Worm (Caenorhabditis elegans): ENCODE data around the gene smut-1.
"Not testable (repeated sequence)": the region's sequence is repeated elsewhere in the genome, so short reads cannot be mapped to it uniquely, and the experiment has no call there.

Gene smut-1

ce11 chrV:6096559-6097155, at the start of gene smut-1:
TSS of gene smut-1 (plus strand) at chrV:6097105.
- TF ChIP-seq unc-62 (GFP tag; optimal IDR thresholded peaks at IDR 0.05) = no peak

DNA sequence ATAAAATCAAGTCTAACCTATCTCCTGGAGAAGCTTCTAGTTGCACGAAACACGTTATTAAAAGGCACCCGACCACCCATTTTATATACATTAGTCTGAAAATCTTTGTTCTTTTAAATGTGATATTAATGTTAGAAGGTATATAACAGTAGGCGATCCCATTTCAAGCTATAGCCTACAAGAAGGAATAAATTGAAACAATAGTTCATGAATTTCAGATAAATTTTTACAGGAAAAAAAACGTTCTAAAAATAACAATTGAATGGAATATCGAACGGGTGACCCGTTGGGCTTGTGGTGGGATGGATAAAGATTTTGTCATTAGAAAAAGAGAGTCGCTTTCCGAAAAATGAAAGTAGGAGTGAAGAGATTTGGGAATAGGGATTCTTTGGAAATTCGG, 49.1 kb upstream of the smut-1 start, which contains the start of gene pgap-3:
Gene pgap-3, minus strand, starts transcription at position 101 of the 400 bp plus-strand sequence.
- no peak for TF ChIP-seq unc-62 (GFP tag; optimal IDR thresholded peaks at IDR 0.05)

ce11 chrV:6051159-6051558, 45.7 kb upstream of the smut-1 start, which contains the start of gene jamp-1:
TSS of gene jamp-1 (minus strand) at chrV:6051259.
- TF ChIP-seq unc-62 (GFP tag; optimal IDR thresholded peaks at IDR 0.05) = no peak

- TF ChIP-seq unc-62 (GFP tag; optimal IDR thresholded peaks at IDR 0.05) = no peak
Observed at ce11 chrV:6053188-6053687, 43.7 kb upstream of the smut-1 start, which contains the start of gene seip-1. TSS of gene seip-1 (minus strand) at chrV:6053238.

ce11 chrV:6055289-6055688, 41.6 kb upstream of the smut-1 start, which contains the start of gene srd-20:
TSS of gene srd-20 (plus strand) at chrV:6055589.
- TF ChIP-seq unc-62 (GFP tag; optimal IDR thresholded peaks at IDR 0.05) = no peak

- TF ChIP-seq unc-62 (GFP tag; optimal IDR thresholded peaks at IDR 0.05) = no peak
Observed at ce11 chrV:6063330-6063729, 33.6 kb upstream of the smut-1 start, which contains the start of gene Y38A10A.2. TSS of gene Y38A10A.2 (minus strand) at chrV:6063430.

ce11 chrV:6067112-6067511, 29.8 kb upstream of the smut-1 start, which contains the start of gene srh-10:
TSS of gene srh-10 (minus strand) at chrV:6067140.
- TF ChIP-seq unc-62 (GFP tag; optimal IDR thresholded peaks at IDR 0.05) = no peak

- TF ChIP-seq unc-62 (GFP tag; optimal IDR thresholded peaks at IDR 0.05) = not testable (repeated sequence)
Observed at ce11 chrV:6069968-6070367, 26.9 kb upstream of the smut-1 start, which contains the start of gene fbxa-214. TSS of gene fbxa-214 (minus strand) at chrV:6070068.

DNA sequence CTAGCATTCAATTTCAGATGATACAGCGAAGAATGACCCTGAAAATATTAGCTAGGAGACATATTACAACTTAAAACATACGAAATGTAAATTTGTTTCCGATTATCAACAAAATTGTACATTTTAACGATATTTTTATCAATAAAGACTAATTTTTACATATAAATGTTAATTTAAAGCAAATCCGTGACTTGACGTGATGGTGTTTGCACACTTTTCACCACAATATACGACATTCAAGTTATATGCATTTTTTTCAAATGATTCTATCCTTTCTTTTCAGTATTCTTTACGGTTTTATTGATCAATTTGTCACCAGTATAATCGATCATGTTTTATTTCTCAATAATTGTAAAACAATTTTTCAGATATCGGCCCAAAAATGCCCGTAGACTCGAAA, 1.1 kb upstream of the smut-1 start, which contains the start of gene Y38A10A.7:
Gene Y38A10A.7, plus strand, starts transcription at position 369 of the 400 bp plus-strand sequence.
- TF ChIP-seq unc-62 (GFP tag; optimal IDR thresholded peaks at IDR 0.05) = no peak

ce11 chrV:6098755-6099155, 1.9 kb downstream of the smut-1 start:
- TF ChIP-seq unc-62 (GFP tag; optimal IDR thresholded peaks at IDR 0.05) = no peak

DNA sequence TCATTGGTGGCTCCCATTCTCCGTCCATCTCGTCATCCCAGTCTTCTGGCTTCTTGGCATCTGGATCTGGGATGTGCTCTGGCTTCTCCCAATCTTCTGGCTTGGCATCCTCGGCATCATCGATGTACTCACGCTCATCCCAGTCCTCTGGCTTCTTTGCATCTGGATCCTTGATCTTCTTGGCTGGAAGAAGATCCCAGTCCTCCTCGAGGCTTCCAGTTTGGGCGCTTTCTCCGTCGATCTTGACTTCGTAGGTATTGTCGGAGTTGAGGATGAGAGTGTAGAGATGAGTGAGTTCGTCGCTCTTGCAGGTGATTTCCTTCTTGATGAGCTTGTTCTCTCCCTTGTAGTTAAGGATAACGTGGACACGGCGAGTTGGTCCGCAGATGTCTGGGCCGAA, 2.7 kb downstream of the smut-1 start:
- no peak for TF ChIP-seq unc-62 (GFP tag; optimal IDR thresholded peaks at IDR 0.05)

DNA sequence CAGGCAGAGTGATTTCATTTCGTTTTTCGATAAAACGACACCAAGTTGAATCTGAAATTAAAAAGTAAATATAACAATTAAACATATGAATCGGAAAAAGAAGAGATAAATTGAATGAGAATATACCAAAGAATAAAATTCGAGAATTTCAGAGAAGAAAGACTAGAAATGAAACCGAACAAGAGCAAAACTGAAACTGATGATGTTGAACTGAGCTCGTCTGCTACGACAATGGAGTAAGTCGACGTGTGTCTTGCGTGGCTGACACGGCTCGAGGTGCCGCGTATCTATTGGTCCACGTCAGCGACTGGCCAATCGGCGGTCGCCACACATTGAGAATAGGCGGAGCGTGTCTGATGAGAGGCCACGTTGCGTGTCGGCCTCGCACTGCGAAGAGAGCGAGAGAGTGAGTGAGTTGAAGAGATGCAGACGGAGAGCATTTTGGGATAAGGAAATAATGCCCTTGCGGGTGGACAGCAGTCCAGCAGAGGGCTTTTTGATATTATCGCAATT, 3.6 kb downstream of the smut-1 start, which contains the start of gene crt-1:
Gene crt-1, minus strand, starts transcription at position 51 of the 513 bp plus-strand sequence.
- TF ChIP-seq unc-62 (GFP tag; optimal IDR thresholded peaks at IDR 0.05) = no peak

DNA sequence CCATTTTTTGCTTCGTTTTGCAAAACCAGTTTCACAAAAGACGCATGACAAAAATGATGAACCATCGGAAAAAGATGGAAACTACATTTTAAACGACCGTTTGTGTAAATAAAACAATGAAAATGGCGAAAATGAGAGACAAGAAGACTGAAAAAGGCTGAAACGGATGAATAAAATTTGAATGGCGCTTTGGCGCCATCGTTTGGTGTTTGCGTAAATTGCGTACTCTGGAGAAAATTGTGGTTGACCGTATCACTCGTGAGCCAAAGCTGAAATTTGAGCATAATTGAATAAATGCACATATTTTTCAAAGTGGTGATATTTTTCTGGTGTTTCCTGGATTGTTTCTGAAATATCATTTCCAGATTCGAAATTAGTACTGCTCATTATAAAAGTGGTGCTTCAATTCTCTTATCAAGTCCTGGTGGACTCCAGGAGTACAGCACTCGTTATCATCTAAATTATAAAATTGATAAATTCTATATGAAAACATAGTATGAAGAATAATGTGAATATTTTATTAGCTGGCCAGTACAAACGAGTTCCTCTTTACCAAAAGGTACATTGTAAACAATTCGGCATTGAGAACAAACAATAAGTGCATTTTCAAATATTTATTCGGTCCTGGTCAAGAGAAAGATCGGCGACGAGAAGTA, 4.5 kb downstream of the smut-1 start:
- TF ChIP-seq unc-62 (GFP tag; optimal IDR thresholded peaks at IDR 0.05) = no peak

DNA sequence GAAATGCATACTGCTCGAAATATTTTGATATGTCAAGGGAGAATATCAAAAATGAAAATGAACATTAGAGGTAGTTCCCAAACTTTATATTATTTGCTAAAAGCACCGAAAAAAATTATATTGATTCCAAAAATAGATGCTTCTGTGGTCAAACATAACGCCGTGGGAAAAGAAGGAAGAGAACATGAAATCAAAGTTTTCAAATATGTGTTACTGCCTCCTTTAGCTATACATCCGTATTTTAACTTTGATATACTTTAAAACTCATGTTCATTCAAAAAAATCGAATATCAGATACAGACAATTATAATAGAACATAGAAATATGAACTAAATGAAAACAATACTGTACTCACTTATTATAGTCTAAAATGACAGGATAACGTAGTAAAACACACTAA, 6.5 kb downstream of the smut-1 start, which contains the start of gene Y38A10A.11:
Gene Y38A10A.11, minus strand, starts transcription at position 101 of the 400 bp plus-strand sequence.
- no peak for TF ChIP-seq unc-62 (GFP tag; optimal IDR thresholded peaks at IDR 0.05)

- no peak for TF ChIP-seq unc-62 (GFP tag; optimal IDR thresholded peaks at IDR 0.05)
Observed at ce11 chrV:6105374-6105773, 8.5 kb downstream of the smut-1 start, which contains the start of gene atf-8. TSS of gene atf-8 (plus strand) at chrV:6105607.

DNA sequence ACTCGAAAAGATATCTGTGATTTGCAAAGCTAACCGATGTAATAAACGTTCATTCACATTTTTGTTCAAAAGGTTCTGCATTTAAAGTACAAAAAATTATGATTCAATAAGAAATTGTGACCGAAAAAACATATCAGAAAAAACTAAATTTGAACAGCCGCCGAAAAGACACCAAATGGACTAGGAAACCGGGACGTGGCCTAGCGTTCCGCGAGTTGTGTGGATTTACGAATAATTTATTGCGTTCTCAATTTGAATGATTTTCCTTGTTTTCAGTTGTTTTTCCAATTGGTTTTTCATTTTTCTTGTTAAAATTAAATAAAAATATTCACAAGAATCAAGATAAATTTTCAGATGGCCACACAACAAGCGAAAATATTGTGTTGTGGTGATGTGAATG, 10.6 kb downstream of the smut-1 start, which contains the start of gene cwf-19L1:
Gene cwf-19L1, plus strand, starts transcription at position 355 of the 400 bp plus-strand sequence.
- no peak for TF ChIP-seq unc-62 (GFP tag; optimal IDR thresholded peaks at IDR 0.05)
